Worm (Caenorhabditis elegans): Measurements from ENCODE around the gene srh-59.
A peak's percentile ranks its signal among the peaks of the same experiment; 100 is the strongest.

The srh-59 gene

DNA sequence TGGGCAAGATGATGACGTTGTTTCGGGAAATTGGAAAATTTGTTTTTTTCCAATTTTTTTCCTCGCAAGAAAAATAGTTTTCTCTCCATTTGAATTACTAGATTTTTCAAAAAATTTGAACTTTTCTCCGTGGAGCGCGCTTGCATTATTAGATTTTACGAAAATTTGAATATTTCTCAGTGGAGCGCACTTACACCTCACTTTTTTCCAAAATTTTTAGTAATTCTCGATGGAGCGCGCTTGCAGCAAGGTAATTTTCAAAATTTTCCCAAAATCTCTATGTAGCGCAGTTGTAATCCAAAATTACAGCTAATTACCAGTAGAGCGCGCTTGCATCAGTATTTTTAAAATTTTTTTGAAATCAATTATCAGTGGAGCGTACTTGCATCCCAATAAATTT is 27.2 kb upstream of the srh-59 start:
- TF ChIP-seq hrde-1 (tag; optimal IDR thresholded peaks at IDR 0.05; ENCODE audit: borderline replicate concordance) (no peak), let-526 (GFP tag; IDR thresholded peaks at IDR 0.05) (no peak), F37B4.10 (GFP tag; IDR thresholded peaks at IDR 0.05) (no peak), akir-1 (GFP tag; optimal IDR thresholded peaks at IDR 0.05) (no peak), sdz-38 (tag; optimal IDR thresholded peaks at IDR 0.05) (no peak), ccch-3 (GFP tag; optimal IDR thresholded peaks at IDR 0.05) (no peak), nhr-179 (tag; optimal IDR thresholded peaks at IDR 0.05) (no peak), cebp-1 (GFP tag; IDR thresholded peaks at IDR 0.05) (no peak), cebp-1 (tag; optimal IDR thresholded peaks at IDR 0.05) (no peak), attf-3 (GFP tag; conservative IDR thresholded peaks at IDR 0.05) (no peak), F49E8.2 (tag; optimal IDR thresholded peaks at IDR 0.05; ENCODE audit: insufficient read depth) (no peak), him-1 (tag; optimal IDR thresholded peaks at IDR 0.05) (no peak), sptf-2 (GFP tag; optimal IDR thresholded peaks at IDR 0.05) (no peak), lsy-27 (tag; optimal IDR thresholded peaks at IDR 0.05; ENCODE audit: borderline replicate concordance, insufficient read depth) (no peak), zfh-2 (GFP tag; conservative IDR thresholded peaks at IDR 0.05) (no peak), hmg-1.2 (GFP tag; IDR thresholded peaks at IDR 0.05) (no peak), hlh-12 (tag; optimal IDR thresholded peaks at IDR 0.05) (no peak), tbp1 (GFP tag; optimal IDR thresholded peaks at IDR 0.05) (no peak), mes-4 (tag; optimal IDR thresholded peaks at IDR 0.05) (no peak), K11D2.4 (GFP tag; IDR thresholded peaks at IDR 0.05) (no peak), Y56A3A.18 (GFP tag; IDR thresholded peaks at IDR 0.05) (no peak), F33H1.4 (GFP tag; IDR thresholded peaks at IDR 0.05) (0 out of 2 replicates have a peak, but pooled peaks have one; percentile 14), somi-1 (GFP tag; optimal IDR thresholded peaks at IDR 0.05) (no peak), ekl-4 (GFP tag; IDR thresholded peaks at IDR 0.05) (no peak), ztf-6 (GFP tag; IDR thresholded peaks at IDR 0.05) (no peak), bed-1 (GFP tag; IDR thresholded peaks at IDR 0.05) (no peak), F57C9.4 (tag; optimal IDR thresholded peaks at IDR 0.05) (no peak), F57A8.1 (GFP tag; optimal IDR thresholded peaks at IDR 0.05) (no peak), unc-62 (GFP tag; optimal IDR thresholded peaks at IDR 0.05) (no peak), Y53G8AR.9 (GFP tag; conservative IDR thresholded peaks at IDR 0.05) (no peak), nfya-1 (tag; optimal IDR thresholded peaks at IDR 0.05; ENCODE audit: borderline replicate concordance, insufficient read depth) (no peak), F10E7.11 (tag; optimal IDR thresholded peaks at IDR 0.05) (no peak), lsl-1 (GFP tag; optimal IDR thresholded peaks at IDR 0.05) (peak; percentile 11), D2030.7 (GFP tag; IDR thresholded peaks at IDR 0.05) (0 out of 2 replicates have a peak, but pooled peaks have one; percentile 11), atf-7 (tag; optimal IDR thresholded peaks at IDR 0.05) (no peak), ztf-18 (tag; optimal IDR thresholded peaks at IDR 0.05) (no peak), pha-4 (tag; optimal IDR thresholded peaks at IDR 0.05) (no peak), rpc-1 (optimal IDR thresholded peaks at IDR 0.05) (no peak), rpc-1 (tag; optimal IDR thresholded peaks at IDR 0.05) (no peak), mcd-1 (GFP tag; IDR thresholded peaks at IDR 0.05) (peak; percentile 75), dpl-1 (GFP tag; optimal IDR thresholded peaks at IDR 0.05) (no peak), snpc-3.4 (tag; optimal IDR thresholded peaks at IDR 0.05) (no peak), madf-6 (GFP tag; IDR thresholded peaks at IDR 0.05) (peak; percentile 49), lin-54 (GFP tag; optimal IDR thresholded peaks at IDR 0.05) (peak; percentile 56), C17E4.6 (GFP tag; IDR thresholded peaks at IDR 0.05) (no peak), B0336.3 (GFP tag; IDR thresholded peaks at IDR 0.05) (no peak), B0035.1 (tag; optimal IDR thresholded peaks at IDR 0.05) (no peak), unc-130 (GFP tag; optimal IDR thresholded peaks at IDR 0.05) (no peak), dox-1 (GFP tag; IDR thresholded peaks at IDR 0.05) (no peak), F55B11.4 (tag; optimal IDR thresholded peaks at IDR 0.05; ENCODE audit: borderline replicate concordance, insufficient read depth) (no peak)
